Worm (Caenorhabditis elegans) whole organism, early embryonic: ENCODE data around the gene aly-1.

Experiments
- B0310.2 ChIP-seq: sonication (generic microtip); optimal IDR thresholded peaks from 2 replicates; lab custom pipeline; 2016; ENCODE audit warnings: mild to moderate bottlenecking, missing genetic modification characterization, missing compliant biosample characterization
- F13C5.2 ChIP-seq: sonication (generic microtip); optimal IDR thresholded peaks from 2 replicates; lab custom pipeline; 2017; ENCODE audit warnings: mild to moderate bottlenecking, missing genetic modification characterization, inconsistent platforms, missing compliant biosample characterization
- aly-1 ChIP-seq: sonication (generic microtip); optimal IDR thresholded peaks from 2 replicates; lab custom pipeline; 2016; ENCODE audit warnings: missing genetic modification characterization, missing compliant biosample characterization
- ama-1 ChIP-seq: fragments of 150-350 bp; optimal IDR thresholded peaks from 2 replicates; lab custom pipeline; 2014
- ceh-13 ChIP-seq: fragments of 200-800 bp; sonication (Bioruptor generic); optimal IDR thresholded peaks from 2 replicates; lab custom pipeline; 2018; ENCODE audit warnings: mild to moderate bottlenecking, missing genetic modification characterization, missing compliant biosample characterization
- ceh-36 ChIP-seq: sonication (generic microtip); optimal IDR thresholded peaks from 2 replicates; lab custom pipeline; 2016; ENCODE audit warnings: missing genetic modification characterization, inconsistent platforms, missing compliant biosample characterization
- ets-7 ChIP-seq: sonication (generic microtip); optimal IDR thresholded peaks from 2 replicates; lab custom pipeline; 2016; ENCODE audit warnings: missing genotype, missing genetic modification characterization, missing compliant biosample characterization
- flt-1 ChIP-seq: fragments of 200-800 bp; sonication (Bioruptor generic); IDR thresholded peaks from 2 replicates; pipeline ENCODE4 v1.3.6; 2022; ENCODE audit warnings: missing genetic modification characterization, missing compliant biosample characterization
- hmbx-1 ChIP-seq: sonication (generic microtip); optimal IDR thresholded peaks from 2 replicates; lab custom pipeline; 2016; ENCODE audit warnings: mild to moderate bottlenecking, missing genetic modification characterization, missing compliant biosample characterization
- hmg-4 ChIP-seq: fragments of 200-800 bp; sonication (Bioruptor generic); optimal IDR thresholded peaks from 2 replicates; lab custom pipeline; 2018; ENCODE audit warnings: mild to moderate bottlenecking, missing genetic modification characterization, missing compliant biosample characterization
- hnd-1 ChIP-seq: sonication (generic microtip); optimal IDR thresholded peaks from 2 replicates; lab custom pipeline; 2016; ENCODE audit warnings: missing genetic modification characterization, missing compliant biosample characterization
- pes-1 ChIP-seq: fragments of 200-800 bp; sonication (Bioruptor generic); IDR thresholded peaks from 2 replicates; pipeline ENCODE4 v1.3.6; 2022; ENCODE audit warnings: missing genetic modification reagents, missing genetic modification characterization, missing compliant biosample characterization
- scrt-1 ChIP-seq: fragments of 200-800 bp; sonication (Bioruptor generic); IDR thresholded peaks from 2 replicates; pipeline ENCODE4 v1.3.6; 2022; ENCODE audit warnings: missing genetic modification characterization, missing compliant biosample characterization
- sea-1 ChIP-seq: fragments of 200-800 bp; sonication (Bioruptor generic); conservative IDR thresholded peaks from 2 replicates; pipeline ENCODE4 v1.3.6; 2022; ENCODE audit warnings: missing genetic modification characterization, missing compliant biosample characterization
- tbx-11 ChIP-seq: fragments of 200-800 bp; sonication (Bioruptor generic); IDR thresholded peaks from 2 replicates; pipeline ENCODE4 v1.3.6; 2022; ENCODE audit warnings: missing genetic modification characterization, missing compliant biosample characterization
- tbx-37 ChIP-seq: fragments of 200-800 bp; sonication (Bioruptor generic); conservative IDR thresholded peaks from 2 replicates; pipeline ENCODE4 v1.3.6; 2022; ENCODE audit warnings: missing genetic modification reagents, missing genetic modification characterization, missing compliant biosample characterization
- tra-4 ChIP-seq: sonication (generic microtip); optimal IDR thresholded peaks from 2 replicates; lab custom pipeline; 2017; ENCODE audit warnings: missing genetic modification characterization, missing compliant biosample characterization

The aly-1 gene

DNA sequence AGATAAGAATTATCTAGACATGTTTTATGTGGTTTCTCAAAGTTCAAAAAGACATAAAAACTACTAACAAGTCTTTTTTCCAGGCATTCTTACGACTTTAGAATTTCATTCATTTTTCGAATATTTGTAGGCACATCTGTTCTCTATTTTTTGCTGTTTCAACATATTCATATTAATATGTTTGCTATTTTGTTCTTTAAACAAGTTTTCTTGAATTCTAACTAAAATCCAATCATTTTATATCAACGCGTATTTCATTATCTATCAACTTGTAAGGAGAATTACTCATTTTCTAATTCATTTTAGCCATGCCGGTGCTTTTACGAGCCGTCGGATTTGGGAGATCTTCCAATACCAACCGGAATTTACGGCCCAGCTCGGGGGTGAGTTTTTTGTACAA, 26.7 kb upstream of the aly-1 start, which contains the start of gene twk-8:
twk-8 (plus strand) TSS at position 301 of the 400 bp plus-strand sequence.
- TF ChIP-seq scrt-1 (GFP tag; lab: Robert Waterston, UW), result no peak
- no peak for TF ChIP-seq ama-1
- no peak for TF ChIP-seq B0310.2 (tag; lab: Kevin White, UChicago)
- TF ChIP-seq tra-4 (tag; lab: Kevin White, UChicago), result no peak
- TF ChIP-seq ceh-13 (GFP tag; lab: Kevin White, UChicago), result no peak
- no peak for TF ChIP-seq F13C5.2
- TF ChIP-seq aly-1 (tag; lab: Kevin White, UChicago), result no peak
- TF ChIP-seq pes-1, result no peak
- no peak for TF ChIP-seq flt-1 (GFP tag; lab: Robert Waterston, UW)
- TF ChIP-seq tbx-11 (GFP tag; lab: Robert Waterston, UW), result no peak
- TF ChIP-seq ets-7, result no peak
- no peak for TF ChIP-seq hmg-4 (GFP tag; lab: Kevin White, UChicago)
- no peak for TF ChIP-seq tbx-37 (GFP tag; lab: Robert Waterston, UW)
- no peak for TF ChIP-seq hmbx-1 (tag; lab: Kevin White, UChicago)
- TF ChIP-seq sea-1 (GFP tag; lab: Robert Waterston, UW), result no peak
- no peak for TF ChIP-seq ceh-36 (tag; lab: Kevin White, UChicago)

DNA sequence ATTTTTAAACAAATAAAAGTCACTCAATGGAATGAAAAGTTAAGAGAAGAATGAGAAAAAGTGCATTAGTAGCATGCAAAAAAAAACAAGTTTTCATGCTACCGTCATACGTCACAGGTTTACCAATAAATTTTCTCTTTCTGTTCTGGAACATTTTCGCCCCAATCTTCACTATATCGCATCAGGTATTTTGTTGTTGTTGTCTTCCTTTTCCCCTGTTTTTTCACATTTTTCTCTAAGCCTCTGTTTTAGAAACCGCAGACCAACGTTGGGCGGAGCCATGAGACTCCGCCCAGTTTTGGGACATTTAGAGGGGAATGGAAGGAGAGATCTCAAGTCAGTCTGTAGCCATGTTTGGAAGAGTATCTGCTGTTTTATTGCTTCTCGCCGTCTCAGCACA, 20.4 kb upstream of the aly-1 start, which contains the start of gene msa-1:
msa-1 (plus strand) TSS at position 301 of the 400 bp plus-strand sequence.
- no peak for TF ChIP-seq tbx-11 (GFP tag; lab: Robert Waterston, UW)
- no peak for TF ChIP-seq tbx-37 (GFP tag; lab: Robert Waterston, UW)
- TF ChIP-seq tra-4 (tag; lab: Kevin White, UChicago), result no peak
- no peak for TF ChIP-seq aly-1 (tag; lab: Kevin White, UChicago)
- TF ChIP-seq flt-1 (GFP tag; lab: Robert Waterston, UW), result no peak
- TF ChIP-seq F13C5.2, result no peak
- TF ChIP-seq scrt-1 (GFP tag; lab: Robert Waterston, UW), result no peak

DNA sequence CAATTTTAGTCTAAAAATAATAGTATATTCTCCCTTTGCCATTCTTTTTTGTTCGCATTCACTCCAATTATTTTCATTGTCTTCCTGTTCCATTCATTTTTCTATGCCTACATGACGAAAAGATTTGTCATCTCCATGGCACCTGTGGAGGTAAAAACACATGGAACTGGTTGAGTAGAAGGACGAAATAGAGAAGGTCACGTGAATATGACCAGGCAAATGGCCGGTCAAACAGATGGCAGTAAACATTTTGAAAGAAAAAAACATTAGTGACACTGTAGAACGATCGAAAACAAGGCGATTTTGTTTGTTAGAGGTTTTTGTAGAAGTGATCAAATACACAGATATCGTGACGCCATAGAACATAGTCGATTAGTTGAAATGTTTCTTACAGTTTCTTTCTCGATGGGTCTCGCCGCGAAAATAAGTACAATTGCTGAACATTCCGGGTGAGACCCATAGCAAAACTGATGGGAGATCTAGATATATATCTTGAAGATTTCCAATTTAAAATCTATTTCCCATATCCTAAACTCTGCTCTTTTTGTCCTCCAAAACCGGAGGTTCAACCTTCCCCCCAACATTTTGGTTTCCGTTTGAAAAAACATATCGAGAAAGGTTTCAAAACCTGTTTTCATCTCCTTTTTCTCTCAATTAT, 18.1 kb upstream of the aly-1 start:
- TF ChIP-seq F13C5.2 (no peak), tbx-37 (GFP tag; lab: Robert Waterston, UW) (no peak), aly-1 (tag; lab: Kevin White, UChicago) (no peak), ets-7 (no peak), flt-1 (GFP tag; lab: Robert Waterston, UW) (no peak), tbx-11 (GFP tag; lab: Robert Waterston, UW) (no peak), pes-1 (no peak), sea-1 (GFP tag; lab: Robert Waterston, UW) (no peak), B0310.2 (tag; lab: Kevin White, UChicago) (no peak), hmg-4 (GFP tag; lab: Kevin White, UChicago) (no peak), ama-1 (no peak), hnd-1 (tag; lab: Kevin White, UChicago) (no peak), ceh-13 (GFP tag; lab: Kevin White, UChicago) (no peak), ceh-36 (tag; lab: Kevin White, UChicago) (no peak), tra-4 (tag; lab: Kevin White, UChicago) (no peak), hmbx-1 (tag; lab: Kevin White, UChicago) (no peak)

DNA sequence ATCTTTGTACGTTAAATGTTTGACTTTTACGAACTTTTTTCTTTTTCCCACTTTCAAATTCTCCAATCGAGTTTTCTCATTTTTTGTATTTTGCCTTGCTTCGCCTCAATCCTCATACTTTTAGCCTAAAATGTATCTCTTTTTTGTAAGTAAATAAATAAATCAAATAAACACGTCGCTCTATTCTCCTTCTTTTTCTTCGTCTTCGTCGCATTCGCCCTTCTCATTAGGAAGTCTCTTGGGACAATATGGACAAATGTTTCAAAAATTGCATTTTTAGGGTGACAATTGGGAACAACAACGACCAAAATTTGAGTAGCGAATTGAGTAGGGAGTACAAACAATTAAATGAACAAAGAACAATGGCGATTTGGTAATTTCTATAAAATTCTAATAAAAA, 16.7 kb upstream of the aly-1 start:
- TF ChIP-seq tra-4 (tag; lab: Kevin White, UChicago), result no peak
- TF ChIP-seq pes-1, result no peak
- no peak for TF ChIP-seq tbx-37 (GFP tag; lab: Robert Waterston, UW)
- no peak for TF ChIP-seq flt-1 (GFP tag; lab: Robert Waterston, UW)
- TF ChIP-seq aly-1 (tag; lab: Kevin White, UChicago), result no peak
- no peak for TF ChIP-seq ceh-13 (GFP tag; lab: Kevin White, UChicago)
- TF ChIP-seq sea-1 (GFP tag; lab: Robert Waterston, UW), result no peak
- TF ChIP-seq hnd-1 (tag; lab: Kevin White, UChicago), result no peak
- TF ChIP-seq F13C5.2, result no peak
- TF ChIP-seq scrt-1 (GFP tag; lab: Robert Waterston, UW), result no peak
- TF ChIP-seq tbx-11 (GFP tag; lab: Robert Waterston, UW), result no peak
- TF ChIP-seq hmg-4 (GFP tag; lab: Kevin White, UChicago), result no peak
- no peak for TF ChIP-seq ets-7

DNA sequence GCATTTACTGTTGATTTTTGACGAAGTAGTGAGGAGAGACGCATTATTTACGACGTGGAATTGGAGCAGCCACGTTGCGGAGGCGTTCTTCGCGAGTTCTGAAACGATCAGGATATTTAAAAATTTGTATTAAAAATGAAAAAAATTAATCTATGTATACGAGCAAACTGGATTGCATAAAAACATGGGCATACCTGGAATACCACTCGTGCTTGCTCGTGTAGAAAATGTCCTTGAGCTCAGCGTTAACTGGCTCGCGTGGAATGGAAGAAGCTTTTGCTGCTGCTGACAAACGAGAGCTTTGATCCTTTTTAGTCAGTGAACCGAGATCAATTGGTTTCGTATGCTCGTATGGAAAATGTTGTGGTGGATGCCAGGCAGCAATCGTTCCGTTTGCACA, 14.8 kb upstream of the aly-1 start, which contains the start of gene lpl-1:
lpl-1 (minus strand) TSS at position 101 of the 400 bp plus-strand sequence.
- TF ChIP-seq B0310.2 (tag; lab: Kevin White, UChicago) (no peak), tra-4 (tag; lab: Kevin White, UChicago) (no peak), scrt-1 (GFP tag; lab: Robert Waterston, UW) (no peak), hmg-4 (GFP tag; lab: Kevin White, UChicago) (no peak), ama-1 (no peak), hnd-1 (tag; lab: Kevin White, UChicago) (no peak)

DNA sequence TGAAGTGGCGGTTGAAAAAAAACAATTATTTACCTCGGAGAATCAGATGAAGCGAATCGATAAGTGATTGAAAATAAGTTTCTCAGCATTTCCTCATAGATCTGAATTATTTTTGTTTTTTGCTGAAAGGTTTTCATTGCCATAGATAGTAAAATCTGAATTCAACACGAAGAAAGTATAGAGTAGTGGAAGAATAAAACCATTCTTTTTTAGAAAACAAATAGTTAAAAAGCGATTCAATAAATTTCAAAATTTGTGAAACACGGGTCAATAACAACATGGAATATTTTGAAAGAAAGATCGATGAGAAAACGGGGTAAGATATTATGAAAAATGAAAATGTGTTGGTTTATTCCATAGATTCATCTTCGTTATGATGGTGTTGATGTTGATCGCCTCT, 14.4 kb upstream of the aly-1 start, which contains the start of gene mrpl-42:
mrpl-42 (minus strand) TSS at position 101 of the 400 bp plus-strand sequence.
- no peak for TF ChIP-seq flt-1 (GFP tag; lab: Robert Waterston, UW)
- no peak for TF ChIP-seq aly-1 (tag; lab: Kevin White, UChicago)
- no peak for TF ChIP-seq hnd-1 (tag; lab: Kevin White, UChicago)
- TF ChIP-seq hmbx-1 (tag; lab: Kevin White, UChicago), result no peak
- no peak for TF ChIP-seq tbx-11 (GFP tag; lab: Robert Waterston, UW)
- TF ChIP-seq ceh-13 (GFP tag; lab: Kevin White, UChicago), result no peak
- TF ChIP-seq F13C5.2, result no peak
- no peak for TF ChIP-seq B0310.2 (tag; lab: Kevin White, UChicago)
- TF ChIP-seq scrt-1 (GFP tag; lab: Robert Waterston, UW), result no peak
- TF ChIP-seq hmg-4 (GFP tag; lab: Kevin White, UChicago), result no peak
- no peak for TF ChIP-seq tra-4 (tag; lab: Kevin White, UChicago)
- no peak for TF ChIP-seq ama-1
- TF ChIP-seq tbx-37 (GFP tag; lab: Robert Waterston, UW), result no peak
- no peak for TF ChIP-seq sea-1 (GFP tag; lab: Robert Waterston, UW)
- TF ChIP-seq pes-1, result no peak
- TF ChIP-seq ets-7, result no peak
- TF ChIP-seq ceh-36 (tag; lab: Kevin White, UChicago), result no peak
